Fruit fly (Drosophila melanogaster) Kc167 (cell line): Measurements from ENCODE around the gene CG7326.

Experiments
- Myc ChIP-seq: fragments of >200 bp; optimal IDR thresholded peaks from 2 replicates; lab custom pipeline; 2017; ENCODE audit warnings: missing external identifiers
- h ChIP-seq: fragments of >200 bp; optimal IDR thresholded peaks from 3 replicates; lab custom pipeline; 2018; ENCODE audit warnings: missing external identifiers
- psq ChIP-seq: fragments of >200 bp; optimal IDR thresholded peaks from 2 replicates; lab custom pipeline; 2017; ENCODE audit warnings: missing external identifiers
- ttk ChIP-seq: sonication (Bioruptor generic); optimal IDR thresholded peaks from 2 replicates; lab custom pipeline; 2017; ENCODE audit warnings: missing external identifiers

dm6 chrX:18910827-18911226, 47.3 kb upstream of the CG7326 start:
- no peak for TF ChIP-seq psq (lab: Kevin White, UChicago)
- TF ChIP-seq h (lab: Kevin White, UChicago) = no peak
- TF ChIP-seq ttk (lab: Kevin White, UChicago) = no peak
- no peak for TF ChIP-seq Myc (lab: Kevin White, UChicago)
